Worm (Caenorhabditis elegans) whole organism, L1 larva: ENCODE measurements around the gene eif-2D.

Experiments used
- C16A3.4 ChIP-seq: fragments of 150-350 bp; optimal IDR thresholded peaks from 2 replicates; lab custom pipeline; 2014; ENCODE audit warnings: missing biosample characterization, missing genetic modification characterization
- C34B4.2 ChIP-seq: sonication (generic microtip); optimal IDR thresholded peaks from 2 replicates; lab custom pipeline; 2017; ENCODE audit warnings: mild to moderate bottlenecking, missing genetic modification characterization, missing compliant biosample characterization
- F16B12.6 ChIP-seq: fragments of 150-350 bp; optimal IDR thresholded peaks from 2 replicates; lab custom pipeline; 2014; ENCODE audit warnings: missing biosample characterization, missing genetic modification characterization
- aha-1 ChIP-seq: fragments of 150-350 bp; optimal IDR thresholded peaks from 2 replicates; lab custom pipeline; 2014; ENCODE audit warnings: missing biosample characterization, missing genetic modification characterization
- ceh-8 ChIP-seq: fragments of 200-800 bp; sonication (Bioruptor generic); optimal IDR thresholded peaks from 2 replicates; lab custom pipeline; 2018; ENCODE audit warnings: mild to moderate bottlenecking, missing genetic modification characterization, moderate library complexity, missing compliant biosample characterization
- ceh-82 ChIP-seq, 3 experiments: fragments of 150-350 bp in 1 of 3; sonication (generic microtip) in 2 of 3; optimal IDR thresholded peaks; 2 replicates each; lab custom pipeline; 2014 to 2017; ENCODE audit warnings: missing biosample characterization in 3 of 3, missing genetic modification characterization in 3 of 3
- ceh-88 ChIP-seq: fragments of 200-800 bp; sonication (Bioruptor generic); IDR thresholded peaks from 2 replicates; pipeline ENCODE4 v1.3.6; 2022; ENCODE audit warnings: missing genetic modification characterization, missing compliant biosample characterization
- ceh-90 ChIP-seq: sonication (generic microtip); optimal IDR thresholded peaks from 2 replicates; lab custom pipeline; 2016; ENCODE audit warnings: missing genetic modification characterization, missing compliant biosample characterization
- dsc-1 ChIP-seq: sonication (generic microtip); optimal IDR thresholded peaks from 2 replicates; lab custom pipeline; 2016; ENCODE audit warnings: mild to moderate bottlenecking, missing genetic modification characterization, missing compliant biosample characterization
- efl-1 ChIP-seq, 4 experiments: fragments of 150-350 bp; optimal IDR thresholded peaks in 3 of 4; peaks in 1 of 4; 1 replicate in 1 of 4; 2 replicates in 3 of 4; lab custom pipeline; 2014; ENCODE audit warnings: missing biosample characterization in 2 of 4, missing genetic modification characterization in 2 of 4, missing genetic modification reagents in 2 of 4
- egl-13 ChIP-seq: sonication (generic microtip); optimal IDR thresholded peaks from 2 replicates; lab custom pipeline; 2016; ENCODE audit warnings: missing genotype, missing genetic modification reagents, missing genetic modification characterization, missing compliant biosample characterization
- egl-27 ChIP-seq, 2 experiments: fragments of 150-350 bp in 1 of 2; sonication (generic microtip); optimal IDR thresholded peaks; 3 replicates each; lab custom pipeline; 2017 to 2018; ENCODE audit warnings: missing biosample characterization in 2 of 2, missing genetic modification characterization in 2 of 2, missing genetic modification reagents in 2 of 2
- elt-3 ChIP-seq, 6 experiments: fragments of 150-350 bp in 1 of 6; sonication (generic microtip); optimal IDR thresholded peaks; 2 replicates each; lab custom pipeline; 2017 to 2018; ENCODE audit warnings: missing biosample characterization in 6 of 6, missing genetic modification characterization in 6 of 6, inconsistent platforms in 1 of 6
- ets-5 ChIP-seq: fragments of 200-800 bp; sonication (Bioruptor generic); IDR thresholded peaks from 2 replicates; pipeline ENCODE4 v1.3.6; 2022; ENCODE audit warnings: missing genetic modification characterization, missing compliant biosample characterization
- fkh-4 ChIP-seq: sonication (generic microtip); optimal IDR thresholded peaks from 2 replicates; lab custom pipeline; 2016; ENCODE audit warnings: missing compliant biosample characterization, missing genetic modification characterization, borderline replicate concordance
- hlh-17 ChIP-seq: fragments of 200-800 bp; sonication (Bioruptor generic); optimal IDR thresholded peaks from 2 replicates; lab custom pipeline; 2018; ENCODE audit warnings: missing genetic modification characterization, mild to moderate bottlenecking, missing compliant biosample characterization, moderate library complexity, borderline replicate concordance
- hpl-2 ChIP-seq: fragments of 150-350 bp; optimal IDR thresholded peaks from 2 replicates; lab custom pipeline; 2014; ENCODE audit warnings: missing biosample characterization, missing genetic modification reagents, missing genetic modification characterization
- isw-1 ChIP-seq: fragments of 200-800 bp; sonication (Bioruptor generic); IDR thresholded peaks from 2 replicates; pipeline ENCODE4 v1.3.6; 2022; ENCODE audit warnings: missing genetic modification characterization, missing compliant biosample characterization
- jun-1 ChIP-seq: fragments of 150-350 bp; optimal IDR thresholded peaks from 2 replicates; lab custom pipeline; 2014; ENCODE audit warnings: missing biosample characterization, missing genetic modification reagents, missing genetic modification characterization
- lin-14 ChIP-seq: fragments of 200-800 bp; sonication (Bioruptor generic); optimal IDR thresholded peaks from 2 replicates; lab custom pipeline; 2018; ENCODE audit warnings: mild to moderate bottlenecking, missing genetic modification characterization, moderate library complexity, missing compliant biosample characterization
- lin-15B ChIP-seq: fragments of 150-350 bp; sonication (generic microtip); optimal IDR thresholded peaks from 3 replicates; lab custom pipeline; 2014; ENCODE audit warnings: missing biosample characterization, missing genetic modification characterization
- lin-39 ChIP-seq: fragments of 150-350 bp; optimal IDR thresholded peaks from 2 replicates; lab custom pipeline; 2014; ENCODE audit warnings: missing biosample characterization, missing genetic modification reagents, missing genetic modification characterization
- lir-3 ChIP-seq: sonication (generic microtip); optimal IDR thresholded peaks from 2 replicates; lab custom pipeline; 2016; ENCODE audit warnings: mild to moderate bottlenecking, missing genetic modification characterization, moderate library complexity, missing compliant biosample characterization; ENCODE audit not compliant: poor library complexity
- lsy-2 ChIP-seq, 2 experiments: fragments of 150-350 bp; optimal IDR thresholded peaks; 2 replicates each; lab custom pipeline; 2014; ENCODE audit warnings: missing biosample characterization in 2 of 2, missing genetic modification characterization in 2 of 2
- mdl-1 ChIP-seq, 2 experiments: fragments of 150-350 bp; optimal IDR thresholded peaks; 2 replicates each; lab custom pipeline; 2014 to 2017; ENCODE audit warnings: missing biosample characterization in 2 of 2, missing genetic modification characterization in 2 of 2, inconsistent platforms in 1 of 2
- mep-1 ChIP-seq: fragments of 150-350 bp; optimal IDR thresholded peaks from 2 replicates; lab custom pipeline; 2014; ENCODE audit warnings: missing biosample characterization, missing genetic modification characterization
- nhr-11 ChIP-seq: fragments of 150-350 bp; optimal IDR thresholded peaks from 2 replicates; lab custom pipeline; 2014; ENCODE audit warnings: missing biosample characterization, missing genetic modification characterization
- nhr-19 ChIP-seq: fragments of 200-800 bp; sonication (Bioruptor generic); conservative IDR thresholded peaks from 2 replicates; pipeline ENCODE4 v1.3.6; 2022; ENCODE audit warnings: missing genetic modification characterization, missing compliant biosample characterization
- nhr-77 ChIP-seq: fragments of 150-350 bp; optimal IDR thresholded peaks from 2 replicates; lab custom pipeline; 2014; ENCODE audit warnings: missing biosample characterization, missing genetic modification characterization
- nhr-84 ChIP-seq: sonication (generic microtip); optimal IDR thresholded peaks from 2 replicates; lab custom pipeline; 2017; ENCODE audit warnings: missing biosample characterization, missing genetic modification characterization
- pax-3 ChIP-seq: fragments of 200-800 bp; sonication (Bioruptor generic); optimal IDR thresholded peaks from 2 replicates; lab custom pipeline; 2018; ENCODE audit warnings: mild to moderate bottlenecking, missing genetic modification characterization, moderate library complexity, missing compliant biosample characterization
- rnt-1 ChIP-seq: sonication (generic microtip); optimal IDR thresholded peaks from 2 replicates; lab custom pipeline; 2016; ENCODE audit warnings: mild to moderate bottlenecking, missing genetic modification characterization, moderate library complexity, missing compliant biosample characterization
- skn-1 ChIP-seq: fragments of 150-350 bp; optimal IDR thresholded peaks from 2 replicates; lab custom pipeline; 2014; ENCODE audit warnings: missing biosample characterization, missing genetic modification characterization
- sptf-1 ChIP-seq: fragments of 150-350 bp; optimal IDR thresholded peaks from 2 replicates; lab custom pipeline; 2014; ENCODE audit warnings: missing biosample characterization, missing genetic modification characterization
- tbx-2 ChIP-seq: sonication (generic microtip); optimal IDR thresholded peaks from 2 replicates; lab custom pipeline; 2016; ENCODE audit warnings: missing genetic modification characterization, missing compliant biosample characterization
- unc-62 ChIP-seq: fragments of 150-350 bp; optimal IDR thresholded peaks from 2 replicates; lab custom pipeline; 2014; ENCODE audit warnings: missing biosample characterization, missing genetic modification reagents, missing genetic modification characterization
- vab-15 ChIP-seq: sonication (generic microtip); optimal IDR thresholded peaks from 2 replicates; lab custom pipeline; 2017; ENCODE audit warnings: missing genotype, mild to moderate bottlenecking, missing genetic modification characterization, missing compliant biosample characterization
- xbp-1 ChIP-seq: sonication (generic microtip); optimal IDR thresholded peaks from 2 replicates; lab custom pipeline; 2016; ENCODE audit warnings: missing genetic modification characterization, missing compliant biosample characterization

The eif-2D gene

DNA sequence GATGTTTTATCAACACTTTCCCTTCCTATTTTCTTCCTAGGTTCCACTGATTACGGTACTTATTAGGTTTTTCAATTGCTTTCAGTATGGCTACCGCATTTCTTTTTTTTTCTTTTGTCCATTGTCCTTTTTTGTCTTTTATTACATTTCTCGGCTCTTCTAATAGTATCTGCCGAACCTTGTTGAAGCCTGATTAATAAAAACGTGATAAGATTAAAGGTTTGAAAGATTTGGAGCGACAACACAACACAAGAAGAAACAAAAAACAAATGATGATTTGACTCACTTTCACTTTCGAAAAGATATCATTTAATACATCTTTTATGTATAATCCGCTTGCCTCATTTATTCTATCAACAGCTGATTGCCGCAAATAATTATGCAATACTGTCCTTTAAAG is 26.5 kb upstream of the eif-2D start, which contains the start of gene C25H3.15:
TSS of gene C25H3.15 (plus strand) at position 301 of the 400 bp plus-strand sequence.
- TF ChIP-seq jun-1 (tag; lab: Kevin White, UChicago) = no peak
- no peak for TF ChIP-seq rnt-1 (tag; lab: Kevin White, UChicago)
- TF ChIP-seq F16B12.6 = no peak
- no peak for TF ChIP-seq ceh-90 (tag; lab: Kevin White, UChicago)
- no peak for TF ChIP-seq ceh-88 (GFP tag; lab: Robert Waterston, UW)
- TF ChIP-seq ceh-8 (GFP tag; lab: Kevin White, UChicago) = no peak
- no peak for TF ChIP-seq mep-1 (tag; lab: Kevin White, UChicago)
- no peak for TF ChIP-seq mdl-1 (tag; optimal IDR thresholded peaks at IDR 0.05; lab: Kevin White, UChicago)
- no peak for TF ChIP-seq dsc-1 (tag; lab: Kevin White, UChicago)
- no peak for TF ChIP-seq hpl-2 (GFP tag; lab: Kevin White, UChicago)
- TF ChIP-seq sptf-1 (tag; lab: Kevin White, UChicago) = no peak
- TF ChIP-seq nhr-84 = no peak
- no peak for TF ChIP-seq nhr-11 (tag; lab: Kevin White, UChicago)
- TF ChIP-seq C16A3.4 (tag; lab: Kevin White, UChicago) = no peak
- no peak for TF ChIP-seq pax-3 (tag; lab: Kevin White, UChicago)
- TF ChIP-seq efl-1 (optimal IDR thresholded peaks at IDR 0.05; lab: Kevin White, UChicago) = no peak
- TF ChIP-seq efl-1 (GFP tag; optimal IDR thresholded peaks at IDR 0.05 in 1 of 2; lab: Kevin White, UChicago) = no peak
- TF ChIP-seq aha-1 (tag; lab: Kevin White, UChicago) = no peak
- TF ChIP-seq vab-15 (tag; lab: Kevin White, UChicago) = no peak
- no peak for TF ChIP-seq egl-27 (tag; optimal IDR thresholded peaks at IDR 0.05; lab: Kevin White, UChicago)

DNA sequence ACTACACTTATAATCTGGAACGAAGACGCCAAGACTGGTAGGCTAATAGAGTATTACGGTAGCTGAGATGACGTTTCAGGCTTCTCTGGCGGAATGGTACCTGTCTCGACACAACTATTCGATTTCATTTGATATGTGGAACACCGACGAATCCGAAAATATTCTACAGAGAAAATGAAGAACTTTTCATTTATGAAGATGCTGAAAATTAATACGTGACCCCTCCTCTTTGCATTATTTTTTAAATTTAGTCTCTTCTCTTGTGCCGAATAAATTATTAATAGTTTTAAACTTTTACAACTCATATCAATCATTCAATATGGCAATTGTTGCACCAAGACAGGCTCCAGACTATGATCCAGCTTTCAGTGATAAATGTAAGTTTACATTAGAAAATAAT is 25.5 kb upstream of the eif-2D start, which contains the start of gene C25H3.16:
TSS of gene C25H3.16 (plus strand) at position 301 of the 400 bp plus-strand sequence.
- TF ChIP-seq lir-3 (no peak), nhr-84 (no peak), nhr-19 (GFP tag; lab: Robert Waterston, UW) (no peak), lsy-2 (tag; optimal IDR thresholded peaks at IDR 0.05; lab: Kevin White, UChicago) (no peak), ceh-88 (GFP tag; lab: Robert Waterston, UW) (no peak), tbx-2 (tag; lab: Kevin White, UChicago) (no peak), unc-62 (no peak), lin-14 (GFP tag; lab: Kevin White, UChicago) (no peak), hlh-17 (GFP tag; lab: Kevin White, UChicago) (no peak), ceh-82 (tag; optimal IDR thresholded peaks at IDR 0.05; lab: Kevin White, UChicago) (no peak), mep-1 (tag; lab: Kevin White, UChicago) (no peak), lin-39 (no peak), lin-15B (tag; lab: Kevin White, UChicago) (no peak)

DNA sequence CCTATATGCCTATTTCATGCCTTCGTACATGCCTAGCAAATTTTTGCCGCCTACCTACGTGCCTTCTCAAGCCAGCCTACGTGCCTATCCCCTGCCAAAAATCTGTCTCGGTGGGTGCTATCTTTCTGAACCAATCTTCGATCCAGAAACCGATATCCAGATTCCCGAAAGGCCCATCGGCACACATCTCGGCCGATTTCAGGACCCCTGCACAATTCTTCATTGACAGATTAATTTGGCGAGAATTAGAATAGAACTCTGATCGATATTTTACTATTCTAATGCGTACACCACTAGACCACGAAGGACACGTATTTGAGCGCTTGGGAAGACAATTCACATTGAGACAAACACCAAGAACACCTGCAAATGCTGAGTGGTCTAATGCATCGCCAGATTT is 24.0 kb upstream of the eif-2D start:
- TF ChIP-seq C16A3.4 (tag; lab: Kevin White, UChicago) (no peak), elt-3 (tag; optimal IDR thresholded peaks at IDR 0.05; lab: Kevin White, UChicago) (no peak), skn-1 (tag; lab: Kevin White, UChicago) (no peak), xbp-1 (tag; lab: Kevin White, UChicago) (no peak), dsc-1 (tag; lab: Kevin White, UChicago) (no peak), egl-13 (tag; lab: Kevin White, UChicago) (no peak), nhr-77 (tag; lab: Kevin White, UChicago) (no peak), isw-1 (GFP tag; lab: Robert Waterston, UW) (no peak), ceh-8 (GFP tag; lab: Kevin White, UChicago) (no peak), fkh-4 (tag; lab: Kevin White, UChicago) (no peak), C34B4.2 (tag; lab: Kevin White, UChicago) (no peak), pax-3 (tag; lab: Kevin White, UChicago) (no peak), jun-1 (tag; lab: Kevin White, UChicago) (no peak), ets-5 (GFP tag; lab: Robert Waterston, UW) (no peak), vab-15 (tag; lab: Kevin White, UChicago) (no peak)
